Worm (Caenorhabditis elegans): Measurements from ENCODE around the gene ucr-2.2.

ucr-2.2 gene

DNA sequence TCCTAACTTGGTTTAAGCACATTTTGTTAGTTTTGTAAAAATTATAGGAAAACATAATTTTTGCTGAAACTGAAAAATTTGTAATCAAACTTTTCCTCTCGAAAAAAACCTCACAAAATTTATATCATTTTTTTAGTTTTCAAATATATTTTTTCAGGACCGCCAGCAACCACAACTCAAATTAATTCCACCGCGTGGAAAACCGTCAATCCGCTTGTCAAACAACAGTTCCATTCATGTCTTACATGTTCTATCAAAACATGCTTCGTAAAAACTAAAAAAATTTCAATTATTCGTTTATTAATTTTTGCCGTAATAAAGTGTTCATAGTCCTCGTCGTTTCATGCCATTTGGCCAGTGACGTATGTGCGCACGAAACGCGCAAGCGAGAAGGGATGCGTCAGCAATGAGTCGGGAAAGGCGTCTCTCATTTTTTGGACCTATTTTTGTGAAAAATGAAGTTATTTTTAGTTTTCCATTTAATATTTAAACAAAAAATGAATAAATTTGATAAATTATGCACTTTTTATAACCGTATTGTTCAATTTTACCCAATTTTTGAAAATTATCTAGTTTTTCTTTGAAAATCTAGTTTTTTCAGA is at the start of gene ucr-2.2:
Gene ucr-2.2 (plus strand): TSS at position 602 of the 602 bp plus-strand sequence.
- TF ChIP-seq elt-1 (tag; optimal IDR thresholded peaks at IDR 0.05; ENCODE audit: borderline replicate concordance, insufficient read depth), result no peak
- peak; percentile 70 for TF ChIP-seq sptf-1 (tag; optimal IDR thresholded peaks at IDR 0.05)
- TF ChIP-seq flh-1 (GFP tag; optimal IDR thresholded peaks at IDR 0.05), result no peak
- TF ChIP-seq nhr-12 (tag; optimal IDR thresholded peaks at IDR 0.05), result no peak
- TF ChIP-seq nhr-237 (tag; optimal IDR thresholded peaks at IDR 0.05), result peak; percentile 45
- no peak for TF ChIP-seq lin-32 (GFP tag; optimal IDR thresholded peaks at IDR 0.05)
- TF ChIP-seq cnd-1 (tag; optimal IDR thresholded peaks at IDR 0.05), result no peak
- peak; percentile 19 for TF ChIP-seq mls-2 (tag; optimal IDR thresholded peaks at IDR 0.05)
- TF ChIP-seq ztf-11 (tag; optimal IDR thresholded peaks at IDR 0.05), result no peak
- TF ChIP-seq bed-3 (GFP tag; optimal IDR thresholded peaks at IDR 0.05), result peak; percentile 36
- no peak for TF ChIP-seq unc-39 (tag; optimal IDR thresholded peaks at IDR 0.05)
- TF ChIP-seq ham-2 (GFP tag; optimal IDR thresholded peaks at IDR 0.05), result no peak
- TF ChIP-seq ces-1 (GFP tag; optimal IDR thresholded peaks at IDR 0.05), result no peak
- TF ChIP-seq zip-8 (tag; optimal IDR thresholded peaks at IDR 0.05), result no peak
- TF ChIP-seq mab-5 (tag; optimal IDR thresholded peaks at IDR 0.05), result no peak
- TF ChIP-seq nhr-2 (tag; optimal IDR thresholded peaks at IDR 0.05), result no peak
- no peak for TF ChIP-seq sem-2 (GFP tag; optimal IDR thresholded peaks at IDR 0.05)
- peak; percentile 57 for TF ChIP-seq M03D4.4 (tag; optimal IDR thresholded peaks at IDR 0.05)
- TF ChIP-seq lin-13 (tag; optimal IDR thresholded peaks at IDR 0.05), result peak; percentile 67
- peak; percentile 54 for TF ChIP-seq drap-1 (GFP tag; optimal IDR thresholded peaks at IDR 0.05)
- no peak for TF ChIP-seq elt-3 (tag; optimal IDR thresholded peaks at IDR 0.05)
- TF ChIP-seq mep-1 (tag; optimal IDR thresholded peaks at IDR 0.05), result peak; percentile 73
- peak; percentile 1 for TF ChIP-seq unc-62 (GFP tag; optimal IDR thresholded peaks at IDR 0.05)
- peak; percentile 63 for TF ChIP-seq unc-120 (tag; optimal IDR thresholded peaks at IDR 0.05; ENCODE audit: poor library complexity, severe bottlenecking)
- peak; percentile 56 for TF ChIP-seq lsy-2 (tag; optimal IDR thresholded peaks at IDR 0.05)
- TF ChIP-seq pha-4 (tag; optimal IDR thresholded peaks at IDR 0.05), result no peak
- TF ChIP-seq ceh-43 (GFP tag; optimal IDR thresholded peaks at IDR 0.05), result peak; percentile 15
- TF ChIP-seq nhr-28 (tag; optimal IDR thresholded peaks at IDR 0.05), result no peak
- TF ChIP-seq ceh-83 (GFP tag; optimal IDR thresholded peaks at IDR 0.05), result no peak
- no peak for TF ChIP-seq nhr-76 (tag; optimal IDR thresholded peaks at IDR 0.05)
- no peak for TF ChIP-seq ceh-39 (tag; optimal IDR thresholded peaks at IDR 0.05)
- peak; percentile 38 for TF ChIP-seq hlh-1 (tag; optimal IDR thresholded peaks at IDR 0.05)
- TF ChIP-seq tbx-8 (GFP tag; optimal IDR thresholded peaks at IDR 0.05), result no peak
- TF ChIP-seq snpc-4 (tag; optimal IDR thresholded peaks at IDR 0.05), result no peak
- no peak for TF ChIP-seq blmp-1 (tag; optimal IDR thresholded peaks at IDR 0.05)

DNA sequence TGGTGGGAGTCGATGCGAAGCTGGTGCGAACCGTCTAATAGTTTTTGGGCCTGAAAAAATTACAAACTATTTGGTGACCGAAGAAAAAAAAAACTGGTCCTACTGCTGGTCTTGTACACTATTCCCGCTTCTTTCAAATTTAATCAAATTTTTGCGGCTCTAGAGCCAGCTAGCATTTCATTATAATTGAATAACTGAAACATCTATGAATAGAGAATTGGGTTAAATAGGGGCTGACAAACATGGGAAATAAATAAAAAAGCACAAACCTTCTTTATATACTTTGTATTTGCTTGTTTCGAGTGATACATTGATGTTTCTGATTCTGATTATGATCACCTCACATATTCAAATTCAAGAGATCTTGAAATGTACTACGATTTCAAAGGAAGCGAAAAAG is 48.6 kb upstream of the ucr-2.2 start:
- no peak for TF ChIP-seq unc-62 (GFP tag; optimal IDR thresholded peaks at IDR 0.05)
- TF ChIP-seq unc-39 (tag; optimal IDR thresholded peaks at IDR 0.05), result no peak
- no peak for TF ChIP-seq nhr-237 (tag; optimal IDR thresholded peaks at IDR 0.05)
- peak; percentile 85 for TF ChIP-seq ces-1 (GFP tag; optimal IDR thresholded peaks at IDR 0.05)
- TF ChIP-seq elt-1 (tag; optimal IDR thresholded peaks at IDR 0.05; ENCODE audit: borderline replicate concordance, insufficient read depth), result no peak

DNA sequence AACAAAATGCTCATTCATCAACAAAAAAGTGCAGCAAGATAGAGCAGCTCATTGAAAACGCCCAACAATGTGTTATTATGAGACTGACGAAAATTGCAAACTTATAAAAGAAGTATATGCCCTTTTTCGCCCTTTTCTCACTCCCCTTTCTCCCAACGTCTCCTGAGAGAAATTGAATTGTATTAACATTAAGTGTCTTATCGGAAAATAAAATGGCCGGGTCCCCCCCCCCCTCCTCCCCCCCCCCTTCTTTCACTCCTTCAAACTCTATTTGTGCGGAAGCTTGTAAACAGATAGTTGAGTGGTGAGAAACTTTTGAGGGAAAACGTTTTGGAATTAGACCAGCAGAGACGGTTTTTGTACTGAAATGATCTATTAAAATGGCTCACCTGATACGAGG is 47.0 kb upstream of the ucr-2.2 start:
- TF ChIP-seq mab-5 (tag; optimal IDR thresholded peaks at IDR 0.05) (no peak), ces-1 (GFP tag; optimal IDR thresholded peaks at IDR 0.05) (peak; percentile 88)

DNA sequence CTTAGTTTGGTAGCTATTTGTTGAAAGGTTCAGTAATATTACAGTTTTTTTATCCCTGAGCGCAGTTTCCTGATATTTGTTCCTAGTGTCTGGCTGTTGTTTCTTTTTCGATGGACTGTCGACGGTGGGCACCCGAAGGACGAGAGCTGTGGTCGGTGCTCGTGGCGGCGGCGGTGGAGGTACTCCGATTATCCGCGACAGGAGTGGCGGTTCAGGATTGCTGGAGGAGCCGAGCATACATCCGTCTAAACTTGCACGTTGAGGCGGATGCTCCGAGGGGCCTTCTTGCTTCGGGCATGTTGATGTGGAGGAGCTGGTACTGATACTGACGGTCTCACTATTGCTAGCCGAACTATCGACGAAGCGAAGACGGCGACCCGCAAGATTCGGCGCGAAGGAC is 46.4 kb upstream of the ucr-2.2 start:
- TF ChIP-seq lsy-2 (tag; optimal IDR thresholded peaks at IDR 0.05) (no peak), sptf-1 (tag; optimal IDR thresholded peaks at IDR 0.05) (no peak), unc-120 (tag; optimal IDR thresholded peaks at IDR 0.05; ENCODE audit: poor library complexity, severe bottlenecking) (no peak), nhr-12 (tag; optimal IDR thresholded peaks at IDR 0.05) (no peak), ham-2 (GFP tag; optimal IDR thresholded peaks at IDR 0.05) (no peak), unc-39 (tag; optimal IDR thresholded peaks at IDR 0.05) (no peak), cnd-1 (tag; optimal IDR thresholded peaks at IDR 0.05) (no peak), bed-3 (GFP tag; optimal IDR thresholded peaks at IDR 0.05) (no peak), mls-2 (tag; optimal IDR thresholded peaks at IDR 0.05) (no peak)

All from whole organism, mixed stage, embryonic.